Fruit fly (Drosophila melanogaster): ENCODE data around the gene CG31115.
A peak's percentile ranks its signal among the peaks of the same experiment; 100 is the strongest.

The CG31115 gene

DNA sequence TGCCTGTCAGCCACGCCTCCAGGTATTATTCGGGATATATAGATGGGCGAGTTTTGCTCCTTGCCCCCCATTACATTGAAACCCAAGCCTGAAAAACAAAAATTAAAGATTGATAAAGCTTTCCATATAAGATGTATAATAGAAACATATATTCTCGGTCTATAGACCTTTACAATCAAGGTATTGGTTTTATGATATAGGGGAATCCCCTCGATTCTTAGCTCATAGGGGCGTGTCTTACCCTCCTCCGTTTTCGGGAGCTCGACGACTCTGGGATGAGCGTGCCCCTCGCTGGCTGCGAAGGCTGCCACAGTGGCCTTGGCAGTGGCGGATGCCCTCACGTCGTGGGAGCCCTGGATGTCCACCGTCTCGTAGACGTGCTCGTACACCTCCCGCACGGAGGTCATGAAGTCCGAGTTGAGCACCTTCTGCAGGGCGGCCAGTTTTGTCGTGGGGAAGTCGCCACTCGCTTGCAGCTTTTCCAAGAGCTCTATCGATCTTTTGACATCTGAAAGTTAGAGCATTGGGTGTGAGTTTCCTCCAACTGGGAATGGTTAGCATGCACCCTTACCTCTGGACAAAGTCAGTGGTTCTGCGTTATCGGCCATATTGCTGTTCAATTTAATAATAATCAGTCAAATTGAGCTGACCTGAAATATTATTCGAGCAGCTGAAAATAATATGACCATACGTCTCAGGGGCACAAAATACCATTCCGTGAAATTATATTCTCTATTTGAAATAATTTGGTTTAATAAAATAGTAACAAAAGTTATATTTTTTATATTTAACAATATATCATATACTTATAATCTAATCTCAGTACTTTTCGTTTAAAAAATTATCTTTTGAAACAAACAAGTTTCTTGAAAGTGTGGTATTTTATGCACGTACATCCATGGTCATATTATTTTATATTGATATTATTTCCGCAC is 28.4 kb downstream of the CG31115 start, which contains the start of the genes veli and PQBP1 (continued):
- no peak for TF ChIP-seq CG4854 (GFP tag; optimal IDR thresholded peaks at IDR 0.05)
- no peak for TF ChIP-seq Hsf (GFP tag; optimal IDR thresholded peaks at IDR 0.05)
- TF ChIP-seq CG17912 (GFP tag; optimal IDR thresholded peaks at IDR 0.05), result no peak
- no peak for TF ChIP-seq Oli (tag; optimal IDR thresholded peaks at IDR 0.05)
- TF ChIP-seq pnt (GFP tag; optimal IDR thresholded peaks at IDR 0.05), result no peak
- no peak for TF ChIP-seq bcd (GFP tag; optimal IDR thresholded peaks at IDR 0.05)
- TF ChIP-seq Myb (GFP tag; optimal IDR thresholded peaks at IDR 0.05), result no peak
- TF ChIP-seq pzg (GFP tag; optimal IDR thresholded peaks at IDR 0.05), result peak; percentile 20
- TF ChIP-seq phol (tag; optimal IDR thresholded peaks at IDR 0.05), result peak; percentile 3
- no peak for TF ChIP-seq CG31388 (GFP tag; optimal IDR thresholded peaks at IDR 0.05)
- no peak for TF ChIP-seq wek (GFP tag; optimal IDR thresholded peaks at IDR 0.05)
- TF ChIP-seq Poxn (GFP tag; IDR thresholded peaks at IDR 0.05), result no peak
- TF ChIP-seq BEAF-32 (GFP tag; optimal IDR thresholded peaks at IDR 0.05), result peak; percentile 4
- no peak for TF ChIP-seq wdn (GFP tag; IDR thresholded peaks at IDR 0.05)
- TF ChIP-seq CG5180 (GFP tag; optimal IDR thresholded peaks at IDR 0.05), result no peak
- no peak for TF ChIP-seq tll (GFP tag; optimal IDR thresholded peaks at IDR 0.05)
- TF ChIP-seq CG30020 (tag; optimal IDR thresholded peaks at IDR 0.05), result peak; percentile 50
- TF ChIP-seq amos (GFP tag; IDR thresholded peaks at IDR 0.05; ENCODE audit: partially characterized antibody), result 0 out of 2 replicates have a peak, but pooled peaks have one; percentile 18
- TF ChIP-seq MESR4 (GFP tag; optimal IDR thresholded peaks at IDR 0.05), result peak; percentile 69
- no peak for TF ChIP-seq zf30C (GFP tag; optimal IDR thresholded peaks at IDR 0.05)
- TF ChIP-seq corto (GFP tag; optimal IDR thresholded peaks at IDR 0.05), result no peak
- no peak for TF ChIP-seq Hr51 (GFP tag; optimal IDR thresholded peaks at IDR 0.05)
- no peak for TF ChIP-seq dpn (GFP tag; optimal IDR thresholded peaks at IDR 0.05)
- TF ChIP-seq CG16813 (GFP tag; IDR thresholded peaks at IDR 0.05; ENCODE audit: partially characterized antibody), result no peak
- no peak for TF ChIP-seq cg (GFP tag; optimal IDR thresholded peaks at IDR 0.05)
- TF ChIP-seq NFAT (GFP tag; IDR thresholded peaks at IDR 0.05), result no peak
- TF ChIP-seq Meics (GFP tag; optimal IDR thresholded peaks at IDR 0.05), result no peak
- no peak for TF ChIP-seq luna (GFP tag; optimal IDR thresholded peaks at IDR 0.05)
- TF ChIP-seq nerfin-1 (tag; optimal IDR thresholded peaks at IDR 0.05), result no peak
- no peak for TF ChIP-seq CG43689 (GFP tag; IDR thresholded peaks at IDR 0.05)
- no peak for TF ChIP-seq CG33213 (GFP tag; optimal IDR thresholded peaks at IDR 0.05)
- TF ChIP-seq bsh (GFP tag; optimal IDR thresholded peaks at IDR 0.05), result no peak
- no peak for TF ChIP-seq CG12219 (GFP tag; optimal IDR thresholded peaks at IDR 0.05)
- no peak for TF ChIP-seq CG18599 (GFP tag; optimal IDR thresholded peaks at IDR 0.05)
- TF ChIP-seq crc (GFP tag; optimal IDR thresholded peaks at IDR 0.05), result no peak
- no peak for TF ChIP-seq CG12391 (tag; optimal IDR thresholded peaks at IDR 0.05)
- no peak for TF ChIP-seq Nf-YB (GFP tag; optimal IDR thresholded peaks at IDR 0.05)
- no peak for TF ChIP-seq C15 (GFP tag; IDR thresholded peaks at IDR 0.05)
- TF ChIP-seq repo (GFP tag; optimal IDR thresholded peaks at IDR 0.05), result no peak
- TF ChIP-seq CG11560 (tag; IDR thresholded peaks at IDR 0.05), result no peak
- no peak for TF ChIP-seq Max (GFP tag; optimal IDR thresholded peaks at IDR 0.05)
- TF ChIP-seq NC2α (GFP tag; optimal IDR thresholded peaks at IDR 0.05), result no peak
- TF ChIP-seq CG17186 (GFP tag; optimal IDR thresholded peaks at IDR 0.05), result no peak
- no peak for TF ChIP-seq CG9437 (GFP tag; optimal IDR thresholded peaks at IDR 0.05)
- no peak for TF ChIP-seq hb (GFP tag; IDR thresholded peaks at IDR 0.05; ENCODE audit: partially characterized antibody)
- TF ChIP-seq CG3407 (GFP tag; optimal IDR thresholded peaks at IDR 0.05), result no peak
- TF ChIP-seq Hmx (GFP tag; optimal IDR thresholded peaks at IDR 0.05), result no peak
